Worm (Caenorhabditis elegans): Measurements from ENCODE around the gene prk-1.

ce11 chrIII:7030044-7030804 lies 40.3 kb downstream of the prk-1 start:
- no peak for TF ChIP-seq nhr-11 (tag; optimal IDR thresholded peaks at IDR 0.05)
- TF ChIP-seq dmd-4 (tag; optimal IDR thresholded peaks at IDR 0.05; ENCODE audit: borderline replicate concordance) = no peak
- peak; percentile 45 for TF ChIP-seq dve-1 (tag; optimal IDR thresholded peaks at IDR 0.05)
- no peak for TF ChIP-seq sdc-2 (tag; optimal IDR thresholded peaks at IDR 0.05)
- no peak for TF ChIP-seq ceh-19 (GFP tag; optimal IDR thresholded peaks at IDR 0.05)
- peak; percentile 33 for TF ChIP-seq pat-9 (tag; optimal IDR thresholded peaks at IDR 0.05)
- no peak for TF ChIP-seq C08G9.2 (tag; optimal IDR thresholded peaks at IDR 0.05)

Data from whole organism, late embryonic.